Fruit fly (Drosophila melanogaster): ENCODE data around the gene CG40485.

The CG40485 gene

dm6 chrX:23010651-23011050 is 48.5 kb upstream of the CG40485 start (continued):
- no peak for TF ChIP-seq Side (GFP tag; optimal IDR thresholded peaks at IDR 0.05)
- TF ChIP-seq sens (GFP tag) = peak; percentile 28
- TF ChIP-seq amos (GFP tag; IDR thresholded peaks at IDR 0.05; ENCODE audit: partially characterized antibody) = no peak
- TF ChIP-seq CG15073 (GFP tag; optimal IDR thresholded peaks at IDR 0.05) = no peak
- no peak for TF ChIP-seq Doc2 (GFP tag; IDR thresholded peaks at IDR 0.05)
- TF ChIP-seq CG10543 (GFP tag; optimal IDR thresholded peaks at IDR 0.05) = peak; percentile 62
- TF ChIP-seq oc (tag; optimal IDR thresholded peaks at IDR 0.05) = no peak
- TF ChIP-seq gcm2 (GFP tag; optimal IDR thresholded peaks at IDR 0.05) = no peak
- no peak for TF ChIP-seq scrt (GFP tag; optimal IDR thresholded peaks at IDR 0.05)
- no peak for TF ChIP-seq Hr39 (optimal IDR thresholded peaks at IDR 0.05)
- TF ChIP-seq psq (GFP tag; optimal IDR thresholded peaks at IDR 0.05) = no peak
- TF ChIP-seq Bteb2 (GFP tag; optimal IDR thresholded peaks at IDR 0.05) = no peak
- TF ChIP-seq ems (GFP tag; optimal IDR thresholded peaks at IDR 0.05) = no peak
- TF ChIP-seq CG6175 (GFP tag; IDR thresholded peaks at IDR 0.05) = no peak
- no peak for TF ChIP-seq CG9727 (GFP tag; optimal IDR thresholded peaks at IDR 0.05)
- TF ChIP-seq peb (GFP tag; IDR thresholded peaks at IDR 0.05) = no peak
- no peak for TF ChIP-seq Elba2 (GFP tag; optimal IDR thresholded peaks at IDR 0.05)
- peak; percentile 45 for TF ChIP-seq cwo (GFP tag; optimal IDR thresholded peaks at IDR 0.05)
- peak; percentile 22 for TF ChIP-seq zfh2 (GFP tag; optimal IDR thresholded peaks at IDR 0.05)
- TF ChIP-seq tll (GFP tag; optimal IDR thresholded peaks at IDR 0.05) = no peak
- TF ChIP-seq lilli (GFP tag; optimal IDR thresholded peaks at IDR 0.05) = peak; percentile 28
- no peak for TF ChIP-seq Ets97D (GFP tag; optimal IDR thresholded peaks at IDR 0.05)
- TF ChIP-seq twi (tag; optimal IDR thresholded peaks at IDR 0.05) = no peak
- TF ChIP-seq Aef1 (GFP tag; IDR thresholded peaks at IDR 0.05) = peak; percentile 49; the same call in 1 of the 3 replicates
- no peak for TF ChIP-seq Fer2 (tag; optimal IDR thresholded peaks at IDR 0.05)
- no peak for TF ChIP-seq nau (GFP tag; optimal IDR thresholded peaks at IDR 0.05)
- TF ChIP-seq unpg (GFP tag; optimal IDR thresholded peaks at IDR 0.05) = peak; percentile 29
- no peak for TF ChIP-seq CG17361 (GFP tag; IDR thresholded peaks at IDR 0.05)
- no peak for TF ChIP-seq Six4 (GFP tag; optimal IDR thresholded peaks at IDR 0.05)
- TF ChIP-seq MESR4 (GFP tag; optimal IDR thresholded peaks at IDR 0.05) = no peak
- 0 out of 3 replicates have a peak, but pooled peaks have one; percentile 25 for TF ChIP-seq ci (GFP tag; IDR thresholded peaks at IDR 0.05)
- TF ChIP-seq CG11456 (GFP tag; IDR thresholded peaks at IDR 0.05) = 0 out of 3 replicates have a peak, but pooled peaks have one; percentile 50
- TF ChIP-seq HHEX (GFP tag; optimal IDR thresholded peaks at IDR 0.05) = no peak
- peak; percentile 66 for TF ChIP-seq CG32532 (GFP tag; IDR thresholded peaks at IDR 0.05)
- no peak for TF ChIP-seq Atf-2 (GFP tag; optimal IDR thresholded peaks at IDR 0.05)
- TF ChIP-seq CG18619 (GFP tag; optimal IDR thresholded peaks at IDR 0.05) = no peak
- no peak for TF ChIP-seq CG11247 (GFP tag; IDR thresholded peaks at IDR 0.05)
- no peak for TF ChIP-seq CG10431 (GFP tag; optimal IDR thresholded peaks at IDR 0.05)
- no peak for TF ChIP-seq CG6854 (GFP tag; optimal IDR thresholded peaks at IDR 0.05)
- TF ChIP-seq ac (GFP tag; optimal IDR thresholded peaks at IDR 0.05) = no peak
- no peak for TF ChIP-seq Trl (optimal IDR thresholded peaks at IDR 0.05)
- no peak for TF ChIP-seq Trl (GFP tag; optimal IDR thresholded peaks at IDR 0.05)
- no peak for TF ChIP-seq sc (optimal IDR thresholded peaks at IDR 0.05)
- TF ChIP-seq sc (GFP tag; optimal IDR thresholded peaks at IDR 0.05) = no peak
- TF ChIP-seq CG31365 (tag; optimal IDR thresholded peaks at IDR 0.05) = no peak
- TF ChIP-seq repo (GFP tag; optimal IDR thresholded peaks at IDR 0.05) = no peak
- TF ChIP-seq trh (GFP tag; optimal IDR thresholded peaks at IDR 0.05) = no peak
- TF ChIP-seq ken (GFP tag; IDR thresholded peaks at IDR 0.05) = no peak
- TF ChIP-seq ind (GFP tag; optimal IDR thresholded peaks at IDR 0.05) = peak; percentile 27
- TF ChIP-seq mam (GFP tag; optimal IDR thresholded peaks at IDR 0.05) = peak; percentile 15
- no peak for TF ChIP-seq fd102C (GFP tag; optimal IDR thresholded peaks at IDR 0.05)
- no peak for TF ChIP-seq CG10274 (GFP tag; optimal IDR thresholded peaks at IDR 0.05)
- TF ChIP-seq ssp (GFP tag; IDR thresholded peaks at IDR 0.05) = no peak; the same call in 1 of the 2 replicates

Measured in whole organism, embryonic.